Worm (Caenorhabditis elegans): ENCODE results near the gene F59F5.5.

The F59F5.5 gene

ce11 chrX:10590772-10591171 lies 45.0 kb downstream of the F59F5.5 start:
- no peak for TF ChIP-seq unc-39 (tag; optimal IDR thresholded peaks at IDR 0.05)
- TF ChIP-seq cnd-1 (tag; optimal IDR thresholded peaks at IDR 0.05), result no peak
- no peak for TF ChIP-seq elt-3 (tag; optimal IDR thresholded peaks at IDR 0.05)
- no peak for TF ChIP-seq ztf-11 (tag; optimal IDR thresholded peaks at IDR 0.05)
- TF ChIP-seq ces-1 (GFP tag; optimal IDR thresholded peaks at IDR 0.05), result no peak
- TF ChIP-seq ceh-39 (tag; optimal IDR thresholded peaks at IDR 0.05), result no peak
- TF ChIP-seq elt-1 (tag; optimal IDR thresholded peaks at IDR 0.05; ENCODE audit: borderline replicate concordance, insufficient read depth), result no peak
- no peak for TF ChIP-seq bed-3 (GFP tag; optimal IDR thresholded peaks at IDR 0.05)
- TF ChIP-seq mab-5 (tag; optimal IDR thresholded peaks at IDR 0.05), result no peak
- TF ChIP-seq tbx-8 (GFP tag; optimal IDR thresholded peaks at IDR 0.05), result no peak
- no peak for TF ChIP-seq mls-2 (tag; optimal IDR thresholded peaks at IDR 0.05)
- TF ChIP-seq snpc-4 (tag; optimal IDR thresholded peaks at IDR 0.05), result no peak
- TF ChIP-seq ceh-83 (GFP tag; optimal IDR thresholded peaks at IDR 0.05), result no peak
- no peak for TF ChIP-seq drap-1 (GFP tag; optimal IDR thresholded peaks at IDR 0.05)
- TF ChIP-seq lsy-2 (tag; optimal IDR thresholded peaks at IDR 0.05), result no peak
- no peak for TF ChIP-seq pha-4 (tag; optimal IDR thresholded peaks at IDR 0.05)
- no peak for TF ChIP-seq nhr-237 (tag; optimal IDR thresholded peaks at IDR 0.05)
- no peak for TF ChIP-seq lin-32 (GFP tag; optimal IDR thresholded peaks at IDR 0.05)
- TF ChIP-seq zip-8 (tag; optimal IDR thresholded peaks at IDR 0.05), result no peak

- TF ChIP-seq elt-1 (tag; optimal IDR thresholded peaks at IDR 0.05; ENCODE audit: borderline replicate concordance, insufficient read depth) (no peak), tbx-8 (GFP tag; optimal IDR thresholded peaks at IDR 0.05) (no peak), nhr-237 (tag; optimal IDR thresholded peaks at IDR 0.05) (no peak), M03D4.4 (tag; optimal IDR thresholded peaks at IDR 0.05) (no peak), ceh-43 (GFP tag; optimal IDR thresholded peaks at IDR 0.05) (no peak), ceh-39 (tag; optimal IDR thresholded peaks at IDR 0.05) (no peak), unc-120 (tag; optimal IDR thresholded peaks at IDR 0.05; ENCODE audit: poor library complexity, severe bottlenecking) (no peak), mls-2 (tag; optimal IDR thresholded peaks at IDR 0.05) (no peak), cnd-1 (tag; optimal IDR thresholded peaks at IDR 0.05) (peak; percentile 76), sptf-1 (tag; optimal IDR thresholded peaks at IDR 0.05) (no peak), unc-62 (GFP tag; optimal IDR thresholded peaks at IDR 0.05) (peak; percentile 45), lin-13 (tag; optimal IDR thresholded peaks at IDR 0.05) (no peak), pha-4 (tag; optimal IDR thresholded peaks at IDR 0.05) (no peak), ces-1 (GFP tag; optimal IDR thresholded peaks at IDR 0.05) (peak; percentile 87), blmp-1 (tag; optimal IDR thresholded peaks at IDR 0.05) (no peak), hlh-1 (tag; optimal IDR thresholded peaks at IDR 0.05) (no peak), nhr-12 (tag; optimal IDR thresholded peaks at IDR 0.05) (no peak), snpc-4 (tag; optimal IDR thresholded peaks at IDR 0.05) (no peak), zip-8 (tag; optimal IDR thresholded peaks at IDR 0.05) (no peak), ham-2 (GFP tag; optimal IDR thresholded peaks at IDR 0.05) (no peak), sem-2 (GFP tag; optimal IDR thresholded peaks at IDR 0.05) (no peak), ztf-11 (tag; optimal IDR thresholded peaks at IDR 0.05) (no peak), nhr-2 (tag; optimal IDR thresholded peaks at IDR 0.05) (no peak), bed-3 (GFP tag; optimal IDR thresholded peaks at IDR 0.05) (no peak), flh-1 (GFP tag; optimal IDR thresholded peaks at IDR 0.05) (no peak), nhr-28 (tag; optimal IDR thresholded peaks at IDR 0.05) (no peak), mep-1 (tag; optimal IDR thresholded peaks at IDR 0.05) (no peak), elt-3 (tag; optimal IDR thresholded peaks at IDR 0.05) (no peak), lsy-2 (tag; optimal IDR thresholded peaks at IDR 0.05) (no peak), lin-32 (GFP tag; optimal IDR thresholded peaks at IDR 0.05) (peak; percentile 5)
Observed at ce11 chrX:10591208-10591782, 45.5 kb downstream of the F59F5.5 start.

ce11 chrX:10593234-10593633 lies 47.4 kb downstream of the F59F5.5 start, which contains the start of gene sdn-1:
Gene sdn-1 (minus strand): TSS chrX:10593334.
- TF ChIP-seq cnd-1 (tag; optimal IDR thresholded peaks at IDR 0.05), result no peak
- TF ChIP-seq sptf-1 (tag; optimal IDR thresholded peaks at IDR 0.05), result no peak
- TF ChIP-seq unc-120 (tag; optimal IDR thresholded peaks at IDR 0.05; ENCODE audit: poor library complexity, severe bottlenecking), result no peak
- no peak for TF ChIP-seq sem-2 (GFP tag; optimal IDR thresholded peaks at IDR 0.05)
- TF ChIP-seq snpc-4 (tag; optimal IDR thresholded peaks at IDR 0.05), result no peak
- no peak for TF ChIP-seq ham-2 (GFP tag; optimal IDR thresholded peaks at IDR 0.05)
- TF ChIP-seq hlh-1 (tag; optimal IDR thresholded peaks at IDR 0.05), result no peak
- TF ChIP-seq ceh-83 (GFP tag; optimal IDR thresholded peaks at IDR 0.05), result no peak
- TF ChIP-seq ceh-39 (tag; optimal IDR thresholded peaks at IDR 0.05), result no peak
- TF ChIP-seq lsy-2 (tag; optimal IDR thresholded peaks at IDR 0.05), result no peak
- TF ChIP-seq mab-5 (tag; optimal IDR thresholded peaks at IDR 0.05), result no peak
- no peak for TF ChIP-seq unc-62 (GFP tag; optimal IDR thresholded peaks at IDR 0.05)
- no peak for TF ChIP-seq mep-1 (tag; optimal IDR thresholded peaks at IDR 0.05)
- TF ChIP-seq mls-2 (tag; optimal IDR thresholded peaks at IDR 0.05), result no peak
- TF ChIP-seq elt-1 (tag; optimal IDR thresholded peaks at IDR 0.05; ENCODE audit: borderline replicate concordance, insufficient read depth), result no peak
- no peak for TF ChIP-seq lin-32 (GFP tag; optimal IDR thresholded peaks at IDR 0.05)
- no peak for TF ChIP-seq nhr-237 (tag; optimal IDR thresholded peaks at IDR 0.05)
- no peak for TF ChIP-seq nhr-76 (tag; optimal IDR thresholded peaks at IDR 0.05)
